Worm (Caenorhabditis elegans): ENCODE results near the gene R05H5.3.

R05H5.3 gene

DNA sequence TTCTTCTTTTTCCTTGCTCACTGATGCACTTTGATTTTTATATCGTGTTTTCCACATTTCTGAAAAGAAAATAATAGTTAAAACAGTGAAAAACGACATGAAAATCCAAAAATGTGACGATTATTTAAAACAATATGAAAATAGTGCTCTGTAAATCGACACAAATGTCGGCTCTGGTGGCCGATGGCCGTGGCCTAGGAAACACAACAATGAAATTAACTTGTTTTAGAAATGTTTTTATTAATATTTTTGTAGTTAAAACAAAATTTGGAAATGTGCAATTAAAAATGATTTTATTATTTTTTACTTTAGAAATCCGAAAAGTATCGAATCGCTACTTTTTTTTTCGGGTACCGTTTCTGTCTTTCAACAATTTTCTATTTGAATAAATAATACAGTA lies 3.3 kb downstream of the R05H5.3 start, which contains the start of gene arv-1 (continued):
- no peak; the same call in 1 of the 2 replicates for TF ChIP-seq ceh-88 (GFP tag; IDR thresholded peaks at IDR 0.05)
- TF ChIP-seq unc-30 (tag; optimal IDR thresholded peaks at IDR 0.05): no peak
- TF ChIP-seq nhr-47 (tag; optimal IDR thresholded peaks at IDR 0.05): peak; percentile 75
- TF ChIP-seq nhr-237 (tag; optimal IDR thresholded peaks at IDR 0.05): no peak
- no peak for TF ChIP-seq hpl-2 (GFP tag; optimal IDR thresholded peaks at IDR 0.05)
- no peak for TF ChIP-seq ces-1 (GFP tag; optimal IDR thresholded peaks at IDR 0.05)
- TF ChIP-seq efl-1 (optimal IDR thresholded peaks at IDR 0.05): peak; percentile 68 to 72
- TF ChIP-seq efl-1 (GFP tag; optimal IDR thresholded peaks at IDR 0.05 in 1 of 2): peak; percentile 59 to 97
- TF ChIP-seq aha-1 (tag; optimal IDR thresholded peaks at IDR 0.05): no peak
- peak; percentile 82 to 83 for TF ChIP-seq lsy-2 (tag; optimal IDR thresholded peaks at IDR 0.05)
- peak in 1 of 6 experiments; percentile 51 for TF ChIP-seq elt-3 (tag; optimal IDR thresholded peaks at IDR 0.05)
- TF ChIP-seq unc-86 (tag; optimal IDR thresholded peaks at IDR 0.05): peak; percentile 42
- TF ChIP-seq mdl-1 (tag; optimal IDR thresholded peaks at IDR 0.05): no peak
- no peak for TF ChIP-seq lin-39 (tag; optimal IDR thresholded peaks at IDR 0.05)
- peak; percentile 78 for TF ChIP-seq lin-14 (GFP tag; optimal IDR thresholded peaks at IDR 0.05)
- peak; percentile 79 for TF ChIP-seq fkh-4 (tag; optimal IDR thresholded peaks at IDR 0.05; ENCODE audit: borderline replicate concordance)
- peak; percentile 5 for TF ChIP-seq skn-1 (tag; optimal IDR thresholded peaks at IDR 0.05)
- TF ChIP-seq snu-23 (GFP tag; optimal IDR thresholded peaks at IDR 0.05): peak; percentile 70
- TF ChIP-seq lir-3 (tag; optimal IDR thresholded peaks at IDR 0.05; ENCODE audit: poor library complexity): peak; percentile 89
- TF ChIP-seq ceh-82 (tag; optimal IDR thresholded peaks at IDR 0.05): peak; percentile 46 to 66 (median 50)
- TF ChIP-seq unc-130 (tag; optimal IDR thresholded peaks at IDR 0.05): peak; percentile 66
- TF ChIP-seq ama-1 (optimal IDR thresholded peaks at IDR 0.05): no peak
- TF ChIP-seq alr-1 (tag; optimal IDR thresholded peaks at IDR 0.05; ENCODE audit: borderline replicate concordance): no peak
- TF ChIP-seq tlp-1 (tag; optimal IDR thresholded peaks at IDR 0.05): no peak
- TF ChIP-seq elt-2 (tag; optimal IDR thresholded peaks at IDR 0.05): peak; percentile 27
- no peak for TF ChIP-seq zag-1 (tag; optimal IDR thresholded peaks at IDR 0.05)
- peak; percentile 36 for TF ChIP-seq sox-4 (tag; optimal IDR thresholded peaks at IDR 0.05)
- TF ChIP-seq ceh-8 (GFP tag; optimal IDR thresholded peaks at IDR 0.05): no peak
- no peak for TF ChIP-seq snpc-4 (tag; optimal IDR thresholded peaks at IDR 0.05)
- TF ChIP-seq nhr-90 (tag; optimal IDR thresholded peaks at IDR 0.05; ENCODE audit: poor library complexity): peak; percentile 81
- no peak for TF ChIP-seq hlh-4 (tag; optimal IDR thresholded peaks at IDR 0.05)
- no peak for TF ChIP-seq fos-1 (tag; optimal IDR thresholded peaks at IDR 0.05)
- no peak for TF ChIP-seq aly-2 (tag; optimal IDR thresholded peaks at IDR 0.05)
- TF ChIP-seq lin-15B (tag; optimal IDR thresholded peaks at IDR 0.05): peak; percentile 49
- no peak for TF ChIP-seq fkh-10 (GFP tag; optimal IDR thresholded peaks at IDR 0.05)
- TF ChIP-seq Y116A8C.19 (tag; optimal IDR thresholded peaks at IDR 0.05; ENCODE audit: borderline replicate concordance): no peak
- no peak; the same call in 1 of the 2 replicates for TF ChIP-seq unc-98 (GFP tag; IDR thresholded peaks at IDR 0.05)
- TF ChIP-seq C16A3.4 (tag; optimal IDR thresholded peaks at IDR 0.05): peak; percentile 50
- TF ChIP-seq mep-1 (tag; optimal IDR thresholded peaks at IDR 0.05): peak; percentile 63

DNA sequence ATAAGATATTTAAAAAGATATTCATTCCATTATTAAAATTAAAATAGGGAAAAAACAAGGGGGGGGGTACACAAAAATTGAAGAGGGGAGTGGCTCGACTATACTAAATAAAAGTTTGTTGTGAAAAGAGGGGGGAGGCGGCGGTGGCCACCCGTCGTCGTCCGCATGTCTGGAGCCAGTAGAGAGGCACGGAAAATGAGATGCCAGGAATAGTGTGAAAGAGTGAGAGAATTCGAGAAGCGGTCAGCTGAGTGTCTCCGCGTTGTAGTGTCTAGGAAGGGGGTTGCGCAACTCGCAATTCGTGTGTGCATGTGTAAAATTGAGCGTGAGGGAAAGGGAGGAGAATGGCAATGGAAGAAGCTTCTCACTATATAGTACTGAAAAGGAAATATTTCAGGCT lies 4.8 kb downstream of the R05H5.3 start:
- no peak for TF ChIP-seq nhr-237 (tag; optimal IDR thresholded peaks at IDR 0.05)
- TF ChIP-seq lsy-2 (tag; optimal IDR thresholded peaks at IDR 0.05): no peak
- TF ChIP-seq sptf-1 (tag; optimal IDR thresholded peaks at IDR 0.05): no peak
- no peak for TF ChIP-seq fkh-10 (GFP tag; optimal IDR thresholded peaks at IDR 0.05)
- no peak for TF ChIP-seq elt-2 (tag; optimal IDR thresholded peaks at IDR 0.05)
- peak; percentile 41 for TF ChIP-seq rnt-1 (tag; optimal IDR thresholded peaks at IDR 0.05)
- TF ChIP-seq tlp-1 (tag; optimal IDR thresholded peaks at IDR 0.05): no peak
- TF ChIP-seq zag-1 (tag; optimal IDR thresholded peaks at IDR 0.05): no peak
- peak; percentile 53 for TF ChIP-seq lin-14 (GFP tag; optimal IDR thresholded peaks at IDR 0.05)
- no peak for TF ChIP-seq swsn-7 (tag; optimal IDR thresholded peaks at IDR 0.05)
- TF ChIP-seq nhr-28 (tag; optimal IDR thresholded peaks at IDR 0.05): no peak
- no peak for TF ChIP-seq ceh-90 (tag; optimal IDR thresholded peaks at IDR 0.05)
- no peak for TF ChIP-seq pqm-1 (tag; optimal IDR thresholded peaks at IDR 0.05)
- TF ChIP-seq nhr-11 (tag; optimal IDR thresholded peaks at IDR 0.05): peak; percentile 26
- no peak for TF ChIP-seq nhr-85 (tag)
- no peak for TF ChIP-seq unc-98 (GFP tag; IDR thresholded peaks at IDR 0.05)
- no peak for TF ChIP-seq jun-1 (tag; optimal IDR thresholded peaks at IDR 0.05)
- no peak for TF ChIP-seq fkh-8 (tag; optimal IDR thresholded peaks at IDR 0.05)
- TF ChIP-seq nhr-71 (tag; optimal IDR thresholded peaks at IDR 0.05): peak; percentile 5
- TF ChIP-seq nhr-47 (tag; optimal IDR thresholded peaks at IDR 0.05): peak; percentile 7
- no peak for TF ChIP-seq C16A3.4 (tag; optimal IDR thresholded peaks at IDR 0.05)
- peak in 1 of 2 experiments; percentile 11 for TF ChIP-seq lin-35 (GFP tag; optimal IDR thresholded peaks at IDR 0.05)
- TF ChIP-seq alr-1 (tag; optimal IDR thresholded peaks at IDR 0.05; ENCODE audit: borderline replicate concordance): no peak
- peak; percentile 27 for TF ChIP-seq dsc-1 (tag; optimal IDR thresholded peaks at IDR 0.05)
- TF ChIP-seq egl-27 (tag; optimal IDR thresholded peaks at IDR 0.05): no peak

All from whole organism, L1 larva.